Worm (Caenorhabditis elegans) whole organism, late embryonic: ENCODE measurements around the gene T10B10.8.

ENCODE experiments used
- ama-1 ChIP-seq: fragments of 150-350 bp; optimal IDR thresholded peaks from 2 replicates; lab custom pipeline; 2014
- ceh-18 ChIP-seq: sonication (generic microtip); optimal IDR thresholded peaks from 2 replicates; lab custom pipeline; 2016; ENCODE audit warnings: missing genetic modification characterization, missing compliant biosample characterization
- dve-1 ChIP-seq: sonication (generic microtip); optimal IDR thresholded peaks from 2 replicates; lab custom pipeline; 2017; ENCODE audit warnings: antibody characterized with exemption, mild to moderate bottlenecking, missing genetic modification characterization, missing compliant biosample characterization
- fkh-10 ChIP-seq: fragments of 150-350 bp; optimal IDR thresholded peaks from 2 replicates; lab custom pipeline; 2014; ENCODE audit warnings: missing biosample characterization, missing genetic modification reagents, missing genetic modification characterization
- lin-11 ChIP-seq: fragments of 200-800 bp; sonication (Bioruptor generic); optimal IDR thresholded peaks from 2 replicates; lab custom pipeline; 2018; ENCODE audit warnings: mild to moderate bottlenecking, missing genetic modification characterization, missing compliant biosample characterization
- mec-3 ChIP-seq: sonication (generic microtip); optimal IDR thresholded peaks from 2 replicates; lab custom pipeline; 2016; ENCODE audit warnings: borderline replicate concordance, missing genetic modification characterization, missing compliant biosample characterization
- ref-2 ChIP-seq: sonication (generic microtip); optimal IDR thresholded peaks from 2 replicates; lab custom pipeline; 2016; ENCODE audit warnings: missing genetic modification characterization, missing compliant biosample characterization

DNA sequence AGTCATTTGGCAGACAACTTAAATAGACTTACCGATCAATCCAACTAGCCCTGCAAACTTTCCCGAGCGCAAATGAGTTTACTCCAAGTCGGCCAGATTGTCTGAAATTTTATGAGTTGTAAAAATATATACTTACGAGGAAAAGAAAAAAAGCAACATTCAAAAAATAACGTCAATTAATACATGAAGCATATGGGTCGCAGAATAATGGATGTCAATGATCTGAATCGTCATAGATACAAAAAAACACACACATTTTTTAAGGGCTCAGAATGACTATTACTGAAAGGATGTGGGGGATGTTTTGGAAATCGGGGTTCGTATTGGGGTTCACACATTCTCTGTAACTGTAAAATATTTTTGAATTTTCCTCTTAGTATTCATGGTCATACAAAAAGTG, 18.4 kb downstream of the T10B10.8 start, which contains the start of gene unc-7:
- no peak for TF ChIP-seq ama-1 (lab: Kevin White, UChicago)
- no peak for TF ChIP-seq fkh-10 (GFP tag; lab: Kevin White, UChicago)
- TF ChIP-seq lin-11 (tag; lab: Kevin White, UChicago): no peak
- no peak for TF ChIP-seq dve-1 (tag; lab: Kevin White, UChicago)
- TF ChIP-seq mec-3 (tag; lab: Kevin White, UChicago): no peak
- no peak for TF ChIP-seq ref-2 (tag; lab: Kevin White, UChicago)
- TF ChIP-seq ceh-18: no peak
